Fruit fly (Drosophila melanogaster) whole organism, embryonic: ENCODE results near the gene ClC-c.

ENCODE experiments used
- Ada2b ChIP-seq: fragments of 200-800 bp; sonication (Bioruptor generic); IDR thresholded peaks from 2 replicates; pipeline ENCODE4 v1.3.6; 2022; ENCODE audit warnings: missing biosample characterization, missing genetic modification characterization
- B-H2 ChIP-seq: fragments of 200-800 bp; sonication (Bioruptor generic); optimal IDR thresholded peaks from 2 replicates; lab custom pipeline; 2018; ENCODE audit warnings: missing biosample characterization, mild to moderate bottlenecking, missing genetic modification characterization
- CG10209 ChIP-seq: fragments of 200-800 bp; sonication (Bioruptor generic); optimal IDR thresholded peaks from 3 replicates; lab custom pipeline; 2017; ENCODE audit warnings: missing biosample characterization, mild to moderate bottlenecking, missing genetic modification characterization, missing genetic modification reagents
- CG10321 ChIP-seq: fragments of 200-800 bp; sonication (Bioruptor generic); IDR thresholded peaks from 2 replicates; pipeline ENCODE4 v1.3.6; 2022; ENCODE audit warnings: missing biosample characterization, missing genetic modification characterization
- CG11456 ChIP-seq: fragments of 200-800 bp; sonication (Bioruptor generic); IDR thresholded peaks from 3 replicates; pipeline ENCODE4 v1.3.6; 2022; ENCODE audit warnings: missing biosample characterization, missing genetic modification characterization
- CG13123 ChIP-seq: fragments of 200-800 bp; sonication (Bioruptor generic); optimal IDR thresholded peaks from 2 replicates; lab custom pipeline; 2016; ENCODE audit warnings: missing biosample characterization, missing genetic modification characterization
- CG13296 ChIP-seq: fragments of 200-800 bp; sonication (Bioruptor generic); optimal IDR thresholded peaks from 3 replicates; lab custom pipeline; 2018; ENCODE audit warnings: missing biosample characterization, mild to moderate bottlenecking, missing genetic modification characterization
- CG17359 ChIP-seq: fragments of 200-800 bp; sonication (Bioruptor generic); optimal IDR thresholded peaks from 3 replicates; lab custom pipeline; 2018; ENCODE audit warnings: missing biosample characterization, mild to moderate bottlenecking, missing genetic modification characterization, moderate library complexity
- CG2202 ChIP-seq: fragments of 200-800 bp; sonication (Bioruptor generic); optimal IDR thresholded peaks from 2 replicates; lab custom pipeline; 2018; ENCODE audit warnings: missing biosample characterization, mild to moderate bottlenecking, missing genetic modification characterization
- CG31365 ChIP-seq: fragments of 200-800 bp; sonication (Bioruptor generic); optimal IDR thresholded peaks from 2 replicates; lab custom pipeline; 2018; ENCODE audit warnings: missing biosample characterization, mild to moderate bottlenecking, missing genetic modification characterization
- CG4854 ChIP-seq: fragments of 200-800 bp; sonication (Bioruptor generic); optimal IDR thresholded peaks from 2 replicates; lab custom pipeline; 2016; ENCODE audit warnings: missing biosample characterization, missing genetic modification characterization, inconsistent platforms
- CG7372 ChIP-seq: fragments of 200-800 bp; sonication (Bioruptor generic); IDR thresholded peaks from 2 replicates; pipeline ENCODE4 v1.3.6; 2022; ENCODE audit warnings: missing biosample characterization, missing genetic modification characterization
- CG8478 ChIP-seq: fragments of >200 bp; optimal IDR thresholded peaks from 2 replicates; lab custom pipeline; 2018
- CTCF ChIP-seq: fragments of 200-800 bp; sonication (Bioruptor generic); optimal IDR thresholded peaks from 2 replicates; lab custom pipeline; 2017; ENCODE audit warnings: missing biosample characterization, mild to moderate bottlenecking, missing genetic modification characterization, moderate library complexity
- D ChIP-seq, 2 experiments: fragments of 200-800 bp in 1 of 2; fragments of >200 bp in 1 of 2; sonication (Bioruptor generic) in 1 of 2; optimal IDR thresholded peaks; 2 replicates in 1 of 2; 3 replicates in 1 of 2; lab custom pipeline; 2017; ENCODE audit warnings: mild to moderate bottlenecking in 1 of 2, missing biosample characterization in 1 of 2, missing genetic modification characterization in 1 of 2, missing genetic modification reagents in 1 of 2
- Dip2 ChIP-seq: fragments of 200-800 bp; sonication (Bioruptor generic); IDR thresholded peaks from 2 replicates; pipeline ENCODE4 v1.3.6; 2022; ENCODE audit warnings: missing biosample characterization, missing genetic modification characterization
- Dll ChIP-seq: fragments of 200-800 bp; sonication (Bioruptor generic); IDR thresholded peaks from 4 replicates; pipeline ENCODE4 v1.3.6; 2022; ENCODE audit warnings: missing biosample characterization, missing genetic modification characterization; ENCODE audit not compliant: partially characterized antibody
- Doc3 ChIP-seq: fragments of 200-800 bp; sonication (Bioruptor generic); IDR thresholded peaks from 3 replicates; pipeline ENCODE4 v1.3.6; 2022; ENCODE audit warnings: missing biosample characterization, missing genetic modification characterization; ENCODE audit not compliant: partially characterized antibody
- Fer1 ChIP-seq: fragments of 200-800 bp; sonication (Bioruptor generic); optimal IDR thresholded peaks from 2 replicates; lab custom pipeline; 2017; ENCODE audit warnings: missing biosample characterization, mild to moderate bottlenecking, missing genetic modification characterization
- Hey ChIP-seq: fragments of 200-800 bp; sonication (Bioruptor generic); optimal IDR thresholded peaks from 3 replicates; lab custom pipeline; 2018; ENCODE audit warnings: missing biosample characterization, mild to moderate bottlenecking, missing genetic modification characterization
- Hr78 ChIP-seq, 2 experiments: fragments of 200-800 bp in 1 of 2; fragments of >200 bp in 1 of 2; sonication (Bioruptor generic) in 1 of 2; optimal IDR thresholded peaks; 2 replicates each; lab custom pipeline; 2017 to 2019; ENCODE audit warnings: missing biosample characterization in 2 of 2, missing genetic modification characterization in 2 of 2, mild to moderate bottlenecking in 1 of 2, moderate library complexity in 1 of 2
- Mes4 ChIP-seq: fragments of 200-800 bp; sonication (Bioruptor generic); optimal IDR thresholded peaks from 2 replicates; lab custom pipeline; 2016; ENCODE audit warnings: missing biosample characterization, missing genetic modification characterization
- NK7.1 ChIP-seq: fragments of 200-800 bp; sonication (Bioruptor generic); optimal IDR thresholded peaks from 3 replicates; lab custom pipeline; 2016; ENCODE audit warnings: missing biosample characterization, missing genetic modification characterization
- Nf-YA ChIP-seq: fragments of 200-800 bp; sonication (Bioruptor generic); IDR thresholded peaks from 2 replicates; pipeline ENCODE4 v1.3.6; 2022; ENCODE audit warnings: missing biosample characterization, missing genetic modification characterization
- NfI ChIP-seq: fragments of 200-800 bp; sonication (Bioruptor generic); optimal IDR thresholded peaks from 3 replicates; lab custom pipeline; 2018; ENCODE audit warnings: missing biosample characterization, mild to moderate bottlenecking, missing genetic modification characterization, moderate library complexity
- Ptx1 ChIP-seq: fragments of 200-800 bp; sonication (Bioruptor generic); IDR thresholded peaks from 2 replicates; pipeline ENCODE4 v1.3.6; 2022; ENCODE audit warnings: missing biosample characterization, missing genetic modification characterization
- Ravus ChIP-seq: fragments of 200-800 bp; sonication (Bioruptor generic); IDR thresholded peaks from 2 replicates; pipeline ENCODE4 v1.3.6; 2022; ENCODE audit warnings: missing biosample characterization, missing genetic modification characterization
- Xbp1 ChIP-seq: fragments of 200-800 bp; sonication (Bioruptor generic); optimal IDR thresholded peaks from 3 replicates; lab custom pipeline; 2016; ENCODE audit warnings: missing biosample characterization, mild to moderate bottlenecking, missing genetic modification characterization
- ara ChIP-seq: fragments of 200-800 bp; sonication (Bioruptor generic); IDR thresholded peaks from 2 replicates; pipeline ENCODE4 v1.3.6; 2022; ENCODE audit warnings: missing biosample characterization, missing genetic modification characterization
- cad ChIP-seq: fragments of >200 bp; optimal IDR thresholded peaks from 2 replicates; lab custom pipeline; 2017; ENCODE audit warnings: missing biosample characterization, missing genetic modification characterization
- cato ChIP-seq: fragments of 200-800 bp; sonication (Bioruptor generic); optimal IDR thresholded peaks from 2 replicates; lab custom pipeline; 2016; ENCODE audit warnings: missing biosample characterization, missing genetic modification characterization, borderline replicate concordance
- dati ChIP-seq: fragments of 200-800 bp; sonication (Bioruptor generic); IDR thresholded peaks from 2 replicates; pipeline ENCODE4 v1.3.6; 2022; ENCODE audit warnings: missing biosample characterization, missing genetic modification characterization
- dmrt99B ChIP-seq: fragments of 200-800 bp; sonication (Bioruptor generic); optimal IDR thresholded peaks from 2 replicates; lab custom pipeline; 2018; ENCODE audit warnings: missing biosample characterization, mild to moderate bottlenecking, missing genetic modification characterization, moderate library complexity
- esg ChIP-seq: fragments of 200-800 bp; sonication (Bioruptor generic); conservative IDR thresholded peaks from 2 replicates; pipeline ENCODE4 v1.3.6; 2022; ENCODE audit warnings: missing biosample characterization, missing genetic modification characterization
- ewg ChIP-seq: fragments of 200-800 bp; sonication (Bioruptor generic); optimal IDR thresholded peaks from 3 replicates; lab custom pipeline; 2017; ENCODE audit warnings: mild to moderate bottlenecking, missing biosample characterization, missing genetic modification reagents, missing genetic modification characterization
- grau ChIP-seq: fragments of 200-800 bp; optimal IDR thresholded peaks from 3 replicates; lab custom pipeline; 2019; ENCODE audit warnings: missing biosample characterization, mild to moderate bottlenecking, missing genetic modification characterization, moderate library complexity
- hbn ChIP-seq: fragments of 200-800 bp; sonication (Bioruptor generic); IDR thresholded peaks from 2 replicates; pipeline ENCODE4 v1.3.6; 2022; ENCODE audit warnings: missing biosample characterization, missing genetic modification characterization; ENCODE audit not compliant: partially characterized antibody
- her ChIP-seq: fragments of 200-800 bp; sonication (Bioruptor generic); optimal IDR thresholded peaks from 2 replicates; lab custom pipeline; 2016; ENCODE audit warnings: missing biosample characterization, missing genetic modification characterization
- hkb ChIP-seq, 2 experiments: fragments of 200-800 bp in 1 of 2; fragments of >200 bp in 1 of 2; sonication (Bioruptor generic) in 1 of 2; IDR thresholded peaks in 1 of 2; optimal IDR thresholded peaks in 1 of 2; 2 replicates each; pipeline versions ENCODE4 v1.3.6 to Lab custom; 2017 to 2022; ENCODE audit warnings: missing biosample characterization in 1 of 2, missing genetic modification characterization in 1 of 2
- kah ChIP-seq: fragments of 200-800 bp; sonication (Bioruptor generic); optimal IDR thresholded peaks from 2 replicates; lab custom pipeline; 2018; ENCODE audit warnings: missing biosample characterization, mild to moderate bottlenecking, missing genetic modification characterization
- lbe ChIP-seq: fragments of 200-800 bp; sonication (Bioruptor generic); optimal IDR thresholded peaks from 2 replicates; lab custom pipeline; 2016; ENCODE audit warnings: missing biosample characterization, mild to moderate bottlenecking, missing genetic modification characterization
- mld ChIP-seq: fragments of 200-800 bp; sonication (Bioruptor generic); IDR thresholded peaks from 3 replicates; pipeline ENCODE4 v1.3.6; 2022; ENCODE audit warnings: missing biosample characterization, missing genetic modification characterization; ENCODE audit not compliant: partially characterized antibody
- pan ChIP-seq, 4 experiments: fragments of >200 bp in 3 of 4; fragments of 200-800 bp in 1 of 4; sonication (Bioruptor generic) in 1 of 4; optimal IDR thresholded peaks in 3 of 4; IDR thresholded peaks in 1 of 4; 2 replicates each; pipeline versions ENCODE4 v1.3.6 to Lab custom; 2017 to 2022; ENCODE audit warnings: missing biosample characterization in 2 of 4, missing genetic modification characterization in 2 of 4, mixed read lengths in 1 of 4
- pnt ChIP-seq: fragments of 200-800 bp; sonication (Bioruptor generic); optimal IDR thresholded peaks from 3 replicates; lab custom pipeline; 2016; ENCODE audit warnings: missing biosample characterization, missing genetic modification characterization
- salm ChIP-seq: fragments of 200-800 bp; sonication (Bioruptor generic); optimal IDR thresholded peaks from 2 replicates; lab custom pipeline; 2018; ENCODE audit warnings: missing biosample characterization, mild to moderate bottlenecking, missing genetic modification characterization
- sisA ChIP-seq: fragments of 200-800 bp; sonication (Bioruptor generic); IDR thresholded peaks from 2 replicates; pipeline ENCODE4 v1.3.6; 2022; ENCODE audit warnings: missing biosample characterization, missing genetic modification characterization
- sob ChIP-seq: fragments of 200-800 bp; sonication (Bioruptor generic); IDR thresholded peaks from 2 replicates; pipeline ENCODE4 v1.3.6; 2022; ENCODE audit warnings: missing biosample characterization, missing genetic modification characterization
- tup ChIP-seq: fragments of 200-800 bp; sonication (Bioruptor generic); optimal IDR thresholded peaks from 2 replicates; lab custom pipeline; 2016; ENCODE audit warnings: missing biosample characterization, mild to moderate bottlenecking, missing genetic modification characterization, moderate library complexity

Gene ClC-c

dm6 chr3L:16043045-16043781 lies 47.0 kb upstream of the ClC-c start (continued):
- TF ChIP-seq sob (GFP tag; lab: Robert Waterston, UW), result no peak
- TF ChIP-seq pan (optimal IDR thresholded peaks at IDR 0.05; lab: Kevin White, UChicago), result no peak
- peak in 1 of 2 experiments; percentile 31 for TF ChIP-seq pan (GFP tag; optimal IDR thresholded peaks at IDR 0.05 in 1 of 2, IDR thresholded peaks at IDR 0.05 in 1 of 2)
- TF ChIP-seq lbe, result no peak
- no peak for TF ChIP-seq cad
- TF ChIP-seq grau, result peak; percentile 60
- peak; percentile 51; the same call in 1 of the 2 replicates for TF ChIP-seq Ptx1 (GFP tag; lab: Robert Waterston, UW)
- TF ChIP-seq sisA (GFP tag; lab: Robert Waterston, UW), result no peak
- peak; percentile 54; the same call in 1 of the 2 replicates for TF ChIP-seq ara (GFP tag; lab: Robert Waterston, UW)
- TF ChIP-seq Fer1 (GFP tag; lab: Kevin White, UChicago), result no peak
- TF ChIP-seq Mes4, result no peak
- TF ChIP-seq Doc3 (GFP tag; lab: Robert Waterston, UW), result no peak
- no peak for TF ChIP-seq Dll (GFP tag; lab: Robert Waterston, UW)
- TF ChIP-seq kah (GFP tag; lab: Kevin White, UChicago), result no peak
- TF ChIP-seq pnt, result no peak
- TF ChIP-seq Nf-YA (GFP tag; lab: Robert Waterston, UW), result no peak
- TF ChIP-seq ewg, result no peak
- TF ChIP-seq CG13123 (GFP tag; lab: Kevin White, UChicago), result no peak
- TF ChIP-seq hkb (optimal IDR thresholded peaks at IDR 0.05; lab: Kevin White, UChicago), result no peak
- peak; percentile 69 for TF ChIP-seq hkb (GFP tag; IDR thresholded peaks at IDR 0.05; lab: Robert Waterston, UW)
- no peak for TF ChIP-seq Hr78 (GFP tag; optimal IDR thresholded peaks at IDR 0.05; lab: Kevin White, UChicago)
- TF ChIP-seq salm (tag; lab: Kevin White, UChicago), result peak; percentile 21
- TF ChIP-seq dati (GFP tag; lab: Robert Waterston, UW), result no peak
- no peak for TF ChIP-seq hbn
- TF ChIP-seq CG10321 (GFP tag; lab: Robert Waterston, UW), result no peak
- TF ChIP-seq esg (GFP tag; lab: Robert Waterston, UW), result peak; percentile 20; the same call in 1 of the 2 replicates
- TF ChIP-seq Ravus (GFP tag; lab: Robert Waterston, UW), result no peak
- TF ChIP-seq CG7372 (GFP tag; lab: Robert Waterston, UW), result no peak
- TF ChIP-seq Ada2b (GFP tag; lab: Robert Waterston, UW), result no peak
- 0 out of 3 replicates have a peak, but pooled peaks have one; percentile 43 for TF ChIP-seq CG11456 (GFP tag; lab: Robert Waterston, UW)
- no peak for TF ChIP-seq mld (GFP tag; lab: Robert Waterston, UW)
- peak; percentile 42 for TF ChIP-seq CG13296
- TF ChIP-seq dmrt99B, result peak; percentile 61
- peak; percentile 41 for TF ChIP-seq CG17359 (tag; lab: Kevin White, UChicago)
- TF ChIP-seq CG8478, result no peak
- no peak for TF ChIP-seq tup (GFP tag; lab: Kevin White, UChicago)
- no peak for TF ChIP-seq CG31365 (tag; lab: Kevin White, UChicago)
- TF ChIP-seq NfI, result peak; percentile 3
- no peak for TF ChIP-seq cato (GFP tag; lab: Kevin White, UChicago)
- peak; percentile 36 for TF ChIP-seq CG2202 (tag; lab: Kevin White, UChicago)
- peak; percentile 50 for TF ChIP-seq CG10209
- TF ChIP-seq D (optimal IDR thresholded peaks at IDR 0.05; lab: Kevin White, UChicago), result no peak
- no peak for TF ChIP-seq D (GFP tag; optimal IDR thresholded peaks at IDR 0.05; lab: Kevin White, UChicago)
- TF ChIP-seq NK7.1 (GFP tag; lab: Kevin White, UChicago), result no peak
- no peak for TF ChIP-seq Dip2 (GFP tag; lab: Robert Waterston, UW)
- no peak for TF ChIP-seq CG4854
- no peak for TF ChIP-seq her (GFP tag; lab: Kevin White, UChicago)
- no peak for TF ChIP-seq B-H2 (GFP tag; lab: Kevin White, UChicago)
- no peak for TF ChIP-seq Hey (tag; lab: Kevin White, UChicago)
- no peak for TF ChIP-seq CTCF (GFP tag; lab: Kevin White, UChicago)
- no peak for TF ChIP-seq Xbp1 (GFP tag; lab: Kevin White, UChicago)
